Worm (Caenorhabditis elegans) whole organism, midembryonic: ENCODE measurements around the gene C02G6.2.

Experiments used
- cog-1 ChIP-seq: sonication (generic microtip); optimal IDR thresholded peaks from 2 replicates; lab custom pipeline; 2016; ENCODE audit warnings: missing genetic modification characterization, missing compliant biosample characterization
- tab-1 ChIP-seq: fragments of 200-800 bp; sonication (Bioruptor generic); IDR thresholded peaks from 2 replicates; pipeline ENCODE4 v1.3.6; 2022; ENCODE audit warnings: missing genetic modification characterization, missing compliant biosample characterization
- ztf-23 ChIP-seq: fragments of 200-800 bp; sonication (Bioruptor generic); IDR thresholded peaks from 2 replicates; pipeline ENCODE4 v1.3.6; 2022; ENCODE audit warnings: missing genetic modification reagents, missing genetic modification characterization, missing compliant biosample characterization

DNA sequence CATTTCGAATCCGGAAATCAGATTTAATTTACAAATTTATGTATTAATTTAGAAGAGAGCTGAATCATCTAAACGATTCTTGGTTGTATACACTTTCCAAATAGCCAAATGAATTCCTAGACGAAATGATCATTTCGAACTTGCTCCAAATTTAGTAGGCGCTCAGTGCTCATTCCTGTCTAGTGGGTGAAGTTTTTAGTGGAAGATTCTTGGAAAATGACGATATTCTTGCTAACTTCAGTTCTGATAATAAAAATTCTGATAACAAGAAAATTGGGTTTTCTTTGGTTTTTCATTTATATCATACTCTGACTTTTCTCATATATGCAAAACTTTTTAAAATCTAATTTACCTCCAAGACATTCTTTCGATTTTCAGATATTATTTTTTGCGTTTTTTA is 49.9 kb downstream of the C02G6.2 start:
- no peak for TF ChIP-seq ztf-23 (GFP tag; lab: Robert Waterston, UW)
- TF ChIP-seq tab-1, result no peak
- no peak for TF ChIP-seq cog-1 (tag; lab: Kevin White, UChicago)
